Worm (Caenorhabditis elegans): Measurements from ENCODE around the gene C55C3.8.

Gene C55C3.8

DNA sequence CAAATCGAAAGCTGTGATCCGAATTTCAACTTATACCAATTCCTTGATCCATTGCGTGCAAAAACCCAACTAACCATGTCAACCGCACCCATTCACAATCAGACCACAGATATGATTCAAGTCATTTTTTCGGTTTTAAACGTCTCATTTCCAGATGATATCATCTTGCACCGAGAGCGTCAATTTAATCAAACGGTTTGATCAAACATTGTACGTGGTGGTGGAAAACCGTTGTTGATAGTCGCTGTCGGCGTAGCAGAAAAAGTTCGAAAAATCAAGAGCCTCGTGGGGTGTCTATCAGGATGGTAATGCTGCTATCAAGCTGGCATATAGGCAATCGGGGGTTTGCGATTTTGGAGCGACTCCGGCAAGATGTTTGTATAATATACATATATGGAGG, 31.9 kb upstream of the C55C3.8 start:
- TF ChIP-seq dmd-6 (GFP tag; IDR thresholded peaks at IDR 0.05) (peak; percentile 94), fos-1 (tag; optimal IDR thresholded peaks at IDR 0.05) (no peak), lin-1 (GFP tag; IDR thresholded peaks at IDR 0.05) (peak; percentile 50), hmg-1.1 (GFP tag; IDR thresholded peaks at IDR 0.05) (no peak), mes-2 (tag; optimal IDR thresholded peaks at IDR 0.05; ENCODE audit: poor library complexity, severe bottlenecking) (peak; percentile 17), sdz-12 (GFP tag; optimal IDR thresholded peaks at IDR 0.05) (no peak), mdt-29 (GFP tag; IDR thresholded peaks at IDR 0.05) (0 out of 2 replicates have a peak, but pooled peaks have one; percentile 17), hlh-11 (tag; optimal IDR thresholded peaks at IDR 0.05) (peak; percentile 40), hif-1 (tag; optimal IDR thresholded peaks at IDR 0.05) (peak in 1 of 2 experiments; percentile 24), ceh-32 (tag; optimal IDR thresholded peaks at IDR 0.05; ENCODE audit: poor library complexity) (no peak), F44E2.7 (GFP tag; IDR thresholded peaks at IDR 0.05) (no peak), nhr-48 (tag; optimal IDR thresholded peaks at IDR 0.05) (peak; percentile 65), aha-1 (tag) (peak; percentile 37), D1046.2 (GFP tag; IDR thresholded peaks at IDR 0.05) (no peak), mxl-3 (GFP tag; optimal IDR thresholded peaks at IDR 0.05) (peak; percentile 12), mdl-1 (tag; optimal IDR thresholded peaks at IDR 0.05) (peak in 1 of 2 experiments; percentile 6), snpc-1.2 (GFP tag; IDR thresholded peaks at IDR 0.05) (no peak), ceh-44 (GFP tag; IDR thresholded peaks at IDR 0.05) (no peak), daf-16 (GFP tag; optimal IDR thresholded peaks at IDR 0.05) (no peak), daf-16 (tag; optimal IDR thresholded peaks at IDR 0.05) (peak; percentile 48), Y48G9A.11 (GFP tag; IDR thresholded peaks at IDR 0.05) (no peak), dve-1 (tag; optimal IDR thresholded peaks at IDR 0.05; ENCODE audit: insufficient read depth) (peak; percentile 23), pqm-1 (tag; optimal IDR thresholded peaks at IDR 0.05) (peak; percentile 54)

- peak; percentile 47 for TF ChIP-seq mes-2 (tag; optimal IDR thresholded peaks at IDR 0.05; ENCODE audit: poor library complexity, severe bottlenecking)
- TF ChIP-seq nhr-77 (tag; optimal IDR thresholded peaks at IDR 0.05), result peak; percentile 26
- TF ChIP-seq zip-2 (tag; optimal IDR thresholded peaks at IDR 0.05), result no peak
- no peak for TF ChIP-seq ZK546.5 (tag; optimal IDR thresholded peaks at IDR 0.05)
- no peak for TF ChIP-seq Y75B8A.6 (GFP tag; IDR thresholded peaks at IDR 0.05)
- no peak for TF ChIP-seq mep-1 (tag; optimal IDR thresholded peaks at IDR 0.05)
- no peak for TF ChIP-seq T20F7.1 (GFP tag; optimal IDR thresholded peaks at IDR 0.05)
- no peak for TF ChIP-seq madf-9 (GFP tag; conservative IDR thresholded peaks at IDR 0.05)
- no peak for TF ChIP-seq ceh-28 (tag; optimal IDR thresholded peaks at IDR 0.05)
- peak; percentile 10 for TF ChIP-seq hlh-30 (tag; optimal IDR thresholded peaks at IDR 0.05; ENCODE audit: insufficient read depth)
- TF ChIP-seq hlh-11 (tag; optimal IDR thresholded peaks at IDR 0.05), result peak; percentile 65
- no peak for TF ChIP-seq dpl-1 (GFP tag; optimal IDR thresholded peaks at IDR 0.05)
- TF ChIP-seq arid-1 (GFP tag; conservative IDR thresholded peaks at IDR 0.05), result no peak
- no peak for TF ChIP-seq tra-1 (GFP tag; IDR thresholded peaks at IDR 0.05)
- TF ChIP-seq hmg-1.1 (GFP tag; IDR thresholded peaks at IDR 0.05), result 0 out of 2 replicates have a peak, but pooled peaks have one; percentile 13
- no peak for TF ChIP-seq lin-15B (tag; optimal IDR thresholded peaks at IDR 0.05)
- no peak for TF ChIP-seq egl-27 (tag; optimal IDR thresholded peaks at IDR 0.05)
- no peak for TF ChIP-seq dmd-8 (GFP tag; IDR thresholded peaks at IDR 0.05)
- TF ChIP-seq madf-5 (GFP tag; IDR thresholded peaks at IDR 0.05), result no peak
- no peak for TF ChIP-seq nhr-111 (GFP tag; optimal IDR thresholded peaks at IDR 0.05)
- TF ChIP-seq nhr-25 (tag; optimal IDR thresholded peaks at IDR 0.05; ENCODE audit: borderline replicate concordance, insufficient read depth), result no peak
- TF ChIP-seq fkh-10 (GFP tag; optimal IDR thresholded peaks at IDR 0.05), result no peak
- TF ChIP-seq mxl-2 (GFP tag; conservative IDR thresholded peaks at IDR 0.05), result no peak
- peak in 1 of 2 experiments; percentile 53 for TF ChIP-seq unc-62 (GFP tag; optimal IDR thresholded peaks at IDR 0.05 in 1 of 2)
- TF ChIP-seq unc-62 (tag; optimal IDR thresholded peaks at IDR 0.05), result no peak
- TF ChIP-seq snpc-1.2 (GFP tag; IDR thresholded peaks at IDR 0.05), result no peak
- peak; percentile 83 for TF ChIP-seq dve-1 (tag; optimal IDR thresholded peaks at IDR 0.05; ENCODE audit: insufficient read depth)
- TF ChIP-seq zag-1 (tag; optimal IDR thresholded peaks at IDR 0.05), result no peak
- no peak for TF ChIP-seq daf-16 (GFP tag; optimal IDR thresholded peaks at IDR 0.05)
- peak; percentile 93 for TF ChIP-seq daf-16 (tag; optimal IDR thresholded peaks at IDR 0.05)
- no peak for TF ChIP-seq zfp-2 (tag; optimal IDR thresholded peaks at IDR 0.05)
- peak; percentile 80 for TF ChIP-seq nhr-28 (tag; optimal IDR thresholded peaks at IDR 0.05)
- no peak for TF ChIP-seq lir-3 (tag; optimal IDR thresholded peaks at IDR 0.05)
- TF ChIP-seq unc-39 (tag; optimal IDR thresholded peaks at IDR 0.05), result no peak
These were observed 31.4 kb upstream of the C55C3.8 start for ce11 chrIV:5659461-5659860.
